Fruit fly (Drosophila melanogaster) whole organism, prepupa: ENCODE data around the gene CG31115.

ENCODE experiments used
- CG10669 ChIP-seq: fragments of 200-800 bp; sonication (Bioruptor generic); optimal IDR thresholded peaks from 3 replicates; lab custom pipeline; 2018; ENCODE audit warnings: missing biosample characterization, mild to moderate bottlenecking, missing genetic modification characterization, moderate library complexity
- CG11762 ChIP-seq: fragments of 200-800 bp; sonication (Bioruptor generic); optimal IDR thresholded peaks from 3 replicates; lab custom pipeline; 2016; ENCODE audit warnings: missing biosample characterization, missing genetic modification characterization; ENCODE audit not compliant: insufficient read depth
- CG8119 ChIP-seq: fragments of 200-800 bp; sonication (Bioruptor generic); IDR thresholded peaks from 3 replicates; pipeline ENCODE4 v1.3.6; 2022; ENCODE audit warnings: missing biosample characterization, missing genetic modification characterization
- Hr39 ChIP-seq: fragments of 200-800 bp; sonication (Bioruptor generic); optimal IDR thresholded peaks from 2 replicates; lab custom pipeline; 2016; ENCODE audit warnings: missing biosample characterization, missing genetic modification characterization
- fd59A ChIP-seq: fragments of 200-800 bp; sonication (Bioruptor generic); optimal IDR thresholded peaks from 2 replicates; lab custom pipeline; 2017; ENCODE audit warnings: missing biosample characterization, mild to moderate bottlenecking, missing genetic modification characterization, missing genetic modification reagents
- vri ChIP-seq: fragments of 200-800 bp; sonication (Bioruptor generic); optimal IDR thresholded peaks from 3 replicates; lab custom pipeline; 2016; ENCODE audit warnings: missing biosample characterization, mild to moderate bottlenecking, missing genetic modification characterization

dm6 chr3R:24997287-24997686 lies 39.5 kb upstream of the CG31115 start:
- TF ChIP-seq CG11762 (GFP tag; lab: Kevin White, UChicago) (no peak), CG10669 (GFP tag; lab: Kevin White, UChicago) (no peak), Hr39 (GFP tag; lab: Kevin White, UChicago) (no peak), vri (GFP tag; lab: Kevin White, UChicago) (no peak), CG8119 (no peak), fd59A (no peak)
